Worm (Caenorhabditis elegans) whole organism, mixed stage, embryonic: ENCODE data around the gene M7.7.

Experiments
- blmp-1 ChIP-seq: fragments of 150-350 bp; optimal IDR thresholded peaks from 2 replicates; lab custom pipeline; 2014; ENCODE audit warnings: missing biosample characterization, missing genetic modification characterization
- ceh-43 ChIP-seq: fragments of 200-800 bp; sonication (Bioruptor generic); optimal IDR thresholded peaks from 2 replicates; lab custom pipeline; 2018; ENCODE audit warnings: mild to moderate bottlenecking, missing genetic modification characterization, moderate library complexity, missing compliant biosample characterization
- ces-1 ChIP-seq: fragments of 150-350 bp; optimal IDR thresholded peaks from 2 replicates; lab custom pipeline; 2014; ENCODE audit warnings: missing biosample characterization, missing genetic modification reagents, missing genetic modification characterization
- elt-1 ChIP-seq: sonication (generic microtip); optimal IDR thresholded peaks from 2 replicates; lab custom pipeline; 2017; ENCODE audit warnings: missing genetic modification characterization, mild to moderate bottlenecking, missing compliant biosample characterization, antibody characterized with exemption, moderate library complexity, borderline replicate concordance; ENCODE audit not compliant: insufficient read depth
- lin-13 ChIP-seq: fragments of 150-350 bp; optimal IDR thresholded peaks from 2 replicates; lab custom pipeline; 2014; ENCODE audit warnings: missing biosample characterization, missing genetic modification characterization
- nhr-12 ChIP-seq: fragments of 150-350 bp; optimal IDR thresholded peaks from 2 replicates; lab custom pipeline; 2014; ENCODE audit warnings: missing biosample characterization, missing genetic modification characterization
- nhr-237 ChIP-seq: fragments of 150-350 bp; optimal IDR thresholded peaks from 2 replicates; lab custom pipeline; 2014; ENCODE audit warnings: missing biosample characterization, missing genetic modification characterization
- nhr-76 ChIP-seq: sonication (generic microtip); optimal IDR thresholded peaks from 2 replicates; lab custom pipeline; 2017; ENCODE audit warnings: missing biosample characterization, missing genetic modification characterization
- snpc-4 ChIP-seq: fragments of 150-350 bp; optimal IDR thresholded peaks from 2 replicates; lab custom pipeline; 2014; ENCODE audit warnings: missing biosample characterization, missing genetic modification characterization
- ztf-11 ChIP-seq: fragments of 150-350 bp; optimal IDR thresholded peaks from 2 replicates; lab custom pipeline; 2014; ENCODE audit warnings: missing biosample characterization, missing genetic modification characterization

DNA sequence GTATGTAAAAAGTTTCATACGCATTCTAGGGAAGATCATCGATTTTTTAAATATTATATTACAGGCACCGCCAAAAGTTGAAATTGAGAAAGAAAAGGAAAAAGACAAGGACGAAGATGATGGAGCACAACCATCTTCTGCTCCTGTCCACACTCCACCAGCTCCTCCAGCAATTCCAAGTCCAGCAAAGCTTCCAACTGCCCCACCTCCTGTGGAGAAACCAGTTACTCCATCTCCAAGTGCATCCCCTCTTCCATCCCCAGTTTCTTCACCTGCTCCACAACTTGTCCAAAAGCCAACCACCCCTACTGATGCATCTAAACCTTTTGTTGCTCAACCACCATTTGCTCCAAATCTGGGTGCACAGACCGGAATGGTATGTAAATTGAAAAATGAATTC lies 37.7 kb upstream of the M7.7 start:
- TF ChIP-seq ztf-11: no peak
- no peak for TF ChIP-seq blmp-1 (tag; lab: Kevin White, UChicago)
- no peak for TF ChIP-seq lin-13 (tag; lab: Kevin White, UChicago)
- no peak for TF ChIP-seq nhr-237 (tag; lab: Kevin White, UChicago)
- TF ChIP-seq ceh-43 (GFP tag; lab: Kevin White, UChicago): no peak
- no peak for TF ChIP-seq nhr-76
- no peak for TF ChIP-seq nhr-12 (tag; lab: Kevin White, UChicago)
- TF ChIP-seq snpc-4 (tag; lab: Kevin White, UChicago): no peak
- TF ChIP-seq elt-1 (tag; lab: Kevin White, UChicago): no peak
- no peak for TF ChIP-seq ces-1 (GFP tag; lab: Kevin White, UChicago)
